Fruit fly (Drosophila melanogaster): ENCODE data around the gene Tmf.

Tmf gene

dm6 chrX:6854563-6854962, 10.4 kb downstream of the Tmf start (continued):
- TF ChIP-seq dati (GFP tag; IDR thresholded peaks at IDR 0.05) (peak; percentile 51), nom (GFP tag; optimal IDR thresholded peaks at IDR 0.05) (no peak), ara (GFP tag; IDR thresholded peaks at IDR 0.05) (peak; percentile 82), CG32532 (GFP tag; IDR thresholded peaks at IDR 0.05) (peak; percentile 87), Doc2 (GFP tag; IDR thresholded peaks at IDR 0.05) (no peak), trh (GFP tag; optimal IDR thresholded peaks at IDR 0.05) (peak; percentile 36), ato (GFP tag; IDR thresholded peaks at IDR 0.05; ENCODE audit: partially characterized antibody) (no peak), Bdp1 (GFP tag; optimal IDR thresholded peaks at IDR 0.05) (peak; percentile 7), CG9609 (GFP tag; optimal IDR thresholded peaks at IDR 0.05) (peak; percentile 58), CG8765 (GFP tag; IDR thresholded peaks at IDR 0.05) (0 out of 2 replicates have a peak, but pooled peaks have one; percentile 45), CG17186 (GFP tag; optimal IDR thresholded peaks at IDR 0.05) (no peak), CG13123 (GFP tag; optimal IDR thresholded peaks at IDR 0.05) (peak; percentile 40), CG12236 (GFP tag; optimal IDR thresholded peaks at IDR 0.05) (no peak), CG10147 (GFP tag; optimal IDR thresholded peaks at IDR 0.05) (peak; percentile 77), disco-r (GFP tag; optimal IDR thresholded peaks at IDR 0.05) (peak; percentile 35), Eip74EF (GFP tag; optimal IDR thresholded peaks at IDR 0.05) (peak in 1 of 2 experiments; percentile 76), abd-A (tag; optimal IDR thresholded peaks at IDR 0.05) (no peak), otp (GFP tag; IDR thresholded peaks at IDR 0.05) (peak; percentile 80), fd96Cb (tag; optimal IDR thresholded peaks at IDR 0.05) (peak; percentile 77), Pdp1 (GFP tag; optimal IDR thresholded peaks at IDR 0.05) (peak; percentile 63 to 73), Sin3A (optimal IDR thresholded peaks at IDR 0.05) (no peak), bcd (GFP tag; optimal IDR thresholded peaks at IDR 0.05) (peak; percentile 83), Ets97D (GFP tag; optimal IDR thresholded peaks at IDR 0.05) (peak; percentile 28), CG33213 (GFP tag; optimal IDR thresholded peaks at IDR 0.05) (peak; percentile 22), bsh (GFP tag; optimal IDR thresholded peaks at IDR 0.05) (peak; percentile 56 to 87), CG11560 (tag; IDR thresholded peaks at IDR 0.05) (0 out of 3 replicates have a peak, but pooled peaks have one; percentile 42), kah (GFP tag; optimal IDR thresholded peaks at IDR 0.05) (peak; percentile 60), CG4854 (GFP tag; optimal IDR thresholded peaks at IDR 0.05) (peak; percentile 65), oc (tag; optimal IDR thresholded peaks at IDR 0.05) (peak; percentile 78), Drgx (GFP tag; IDR thresholded peaks at IDR 0.05) (peak; percentile 91), kni (GFP tag; optimal IDR thresholded peaks at IDR 0.05) (no peak), CG14441 (GFP tag; IDR thresholded peaks at IDR 0.05) (peak; percentile 81), CG1792 (GFP tag; optimal IDR thresholded peaks at IDR 0.05) (no peak), Ravus (GFP tag; IDR thresholded peaks at IDR 0.05) (peak; percentile 62), Gug (GFP tag; IDR thresholded peaks at IDR 0.05) (peak; percentile 78; the same call in 3 of the 4 replicates), Dfd (GFP tag; optimal IDR thresholded peaks at IDR 0.05) (no peak), CG8478 (optimal IDR thresholded peaks at IDR 0.05) (no peak), sens-2 (GFP tag; IDR thresholded peaks at IDR 0.05) (peak; percentile 48; the same call in 1 of the 2 replicates), odd (GFP tag; optimal IDR thresholded peaks at IDR 0.05) (peak; percentile 71), btn (GFP tag; optimal IDR thresholded peaks at IDR 0.05) (peak; percentile 19), gcm (GFP tag; optimal IDR thresholded peaks at IDR 0.05) (peak; percentile 70), tin (GFP tag; optimal IDR thresholded peaks at IDR 0.05) (peak; percentile 62), CG1233 (GFP tag; optimal IDR thresholded peaks at IDR 0.05) (peak; percentile 79), CG2678 (tag; optimal IDR thresholded peaks at IDR 0.05) (peak; percentile 90), trem (tag; optimal IDR thresholded peaks at IDR 0.05) (peak; percentile 51), chif (GFP tag; optimal IDR thresholded peaks at IDR 0.05) (peak; percentile 38 to 60), CG18011 (GFP tag; optimal IDR thresholded peaks at IDR 0.05) (peak; percentile 58), fu2 (GFP tag; optimal IDR thresholded peaks at IDR 0.05) (peak; percentile 56), MBD-R2 (GFP tag; IDR thresholded peaks at IDR 0.05) (peak; percentile 31; the same call in 1 of the 2 replicates), Rfx (GFP tag; IDR thresholded peaks at IDR 0.05) (peak; percentile 79), Tbp (GFP tag; optimal IDR thresholded peaks at IDR 0.05) (no peak), dm (GFP tag; optimal IDR thresholded peaks at IDR 0.05) (peak; percentile 40)

Measured in whole organism, embryonic.